Fruit fly (Drosophila melanogaster) whole organism, embryonic: ENCODE data around the gene CG31627.
A peak's percentile ranks its signal among the peaks of the same experiment; 100 is the strongest.

ENCODE experiments used
- Aef1 ChIP-seq: fragments of 200-800 bp; sonication (Bioruptor generic); IDR thresholded peaks from 3 replicates; pipeline ENCODE4 v1.3.6; 2022; ENCODE audit warnings: missing biosample characterization, missing genetic modification characterization
- Atf-2 ChIP-seq: fragments of 200-800 bp; sonication (Bioruptor generic); optimal IDR thresholded peaks from 2 replicates; lab custom pipeline; 2016; ENCODE audit warnings: missing biosample characterization, missing genetic modification characterization
- Bgb ChIP-seq: fragments of 200-800 bp; sonication (Bioruptor generic); IDR thresholded peaks from 2 replicates; pipeline ENCODE4 v1.3.6; 2022; ENCODE audit warnings: missing biosample characterization, missing genetic modification characterization; ENCODE audit not compliant: partially characterized antibody
- CG10267 ChIP-seq: fragments of 200-800 bp; sonication (Bioruptor generic); optimal IDR thresholded peaks from 2 replicates; lab custom pipeline; 2018; ENCODE audit warnings: missing biosample characterization, mild to moderate bottlenecking, missing genetic modification characterization, moderate library complexity
- CG10366 ChIP-seq: fragments of 200-800 bp; sonication (Bioruptor generic); IDR thresholded peaks from 2 replicates; pipeline ENCODE4 v1.3.6; 2022; ENCODE audit warnings: missing biosample characterization, missing genetic modification characterization
- CG13775 ChIP-seq: fragments of 200-800 bp; sonication (Bioruptor generic); optimal IDR thresholded peaks from 3 replicates; lab custom pipeline; 2017; ENCODE audit warnings: missing biosample characterization, mild to moderate bottlenecking, missing genetic modification characterization
- CG14667 ChIP-seq: fragments of 200-800 bp; sonication (Bioruptor generic); IDR thresholded peaks from 2 replicates; pipeline ENCODE4 v1.3.6; 2022; ENCODE audit warnings: missing biosample characterization, missing genetic modification characterization
- CG14710 ChIP-seq: fragments of 200-800 bp; sonication (Bioruptor generic); optimal IDR thresholded peaks from 3 replicates; lab custom pipeline; 2019; ENCODE audit warnings: missing biosample characterization, mild to moderate bottlenecking, missing genetic modification characterization, moderate library complexity
- CG15696 ChIP-seq: fragments of 200-800 bp; sonication (Bioruptor generic); optimal IDR thresholded peaks from 2 replicates; lab custom pipeline; 2019; ENCODE audit warnings: missing biosample characterization, mild to moderate bottlenecking, missing genetic modification characterization, moderate library complexity
- CG17186 ChIP-seq: fragments of 200-800 bp; sonication (Bioruptor generic); optimal IDR thresholded peaks from 3 replicates; lab custom pipeline; 2017; ENCODE audit warnings: missing biosample characterization, missing genetic modification reagents, missing genetic modification characterization
- CG1832 ChIP-seq: fragments of 200-800 bp; sonication (Bioruptor generic); optimal IDR thresholded peaks from 2 replicates; lab custom pipeline; 2017; ENCODE audit warnings: missing biosample characterization, mild to moderate bottlenecking, missing genetic modification characterization, inconsistent platforms
- CG2116 ChIP-seq: fragments of 200-800 bp; sonication (Bioruptor generic); optimal IDR thresholded peaks from 3 replicates; lab custom pipeline; 2018; ENCODE audit warnings: missing biosample characterization, mild to moderate bottlenecking, missing genetic modification characterization
- CG2120 ChIP-seq: fragments of 200-800 bp; sonication (Bioruptor generic); optimal IDR thresholded peaks from 3 replicates; lab custom pipeline; 2016; ENCODE audit warnings: missing biosample characterization, missing genetic modification characterization
- CG30431 ChIP-seq: fragments of 200-800 bp; sonication (Bioruptor generic); optimal IDR thresholded peaks from 2 replicates; lab custom pipeline; 2017; ENCODE audit warnings: missing biosample characterization, missing genetic modification characterization
- CG31224 ChIP-seq: fragments of 200-800 bp; sonication (Bioruptor generic); IDR thresholded peaks from 2 replicates; pipeline ENCODE4 v1.3.6; 2022; ENCODE audit warnings: missing biosample characterization, missing genetic modification characterization
- CG32772 ChIP-seq: fragments of 200-800 bp; sonication (Bioruptor generic); IDR thresholded peaks from 2 replicates; pipeline ENCODE4 v1.3.6; 2022; ENCODE audit warnings: missing biosample characterization, missing genetic modification characterization
- CG33557 ChIP-seq: fragments of 200-800 bp; sonication (Bioruptor generic); optimal IDR thresholded peaks from 2 replicates; lab custom pipeline; 2019; ENCODE audit warnings: missing biosample characterization, mild to moderate bottlenecking, missing genetic modification characterization, moderate library complexity
- CG6689 ChIP-seq: fragments of 200-800 bp; sonication (Bioruptor generic); IDR thresholded peaks from 2 replicates; pipeline ENCODE4 v1.3.6; 2022; ENCODE audit warnings: missing biosample characterization, missing genetic modification characterization
- CG7357 ChIP-seq: fragments of 200-800 bp; sonication (Bioruptor generic); IDR thresholded peaks from 3 replicates; pipeline ENCODE4 v1.3.6; 2022; ENCODE audit warnings: missing biosample characterization, missing genetic modification characterization
- CG7556 ChIP-seq: fragments of 200-800 bp; sonication (Bioruptor generic); optimal IDR thresholded peaks from 2 replicates; lab custom pipeline; 2017; ENCODE audit warnings: missing biosample characterization, mild to moderate bottlenecking, missing genetic modification characterization
- CG8089 ChIP-seq: fragments of 200-800 bp; sonication (Bioruptor generic); optimal IDR thresholded peaks from 3 replicates; lab custom pipeline; 2016; ENCODE audit warnings: missing biosample characterization, missing genetic modification characterization
- CG8281 ChIP-seq: fragments of 200-800 bp; sonication (Bioruptor generic); optimal IDR thresholded peaks from 2 replicates; lab custom pipeline; 2018; ENCODE audit warnings: missing biosample characterization, mild to moderate bottlenecking, missing genetic modification characterization, moderate library complexity
- CG8765 ChIP-seq: fragments of 200-800 bp; sonication (Bioruptor generic); IDR thresholded peaks from 2 replicates; pipeline ENCODE4 v1.3.6; 2022; ENCODE audit warnings: missing biosample characterization, missing genetic modification characterization
- CG9215 ChIP-seq: fragments of 200-800 bp; sonication (Bioruptor generic); IDR thresholded peaks from 2 replicates; pipeline ENCODE4 v1.3.6; 2022; ENCODE audit warnings: missing biosample characterization, missing genetic modification characterization
- CTCF ChIP-seq: fragments of 200-800 bp; sonication (Bioruptor generic); optimal IDR thresholded peaks from 2 replicates; lab custom pipeline; 2017; ENCODE audit warnings: missing biosample characterization, mild to moderate bottlenecking, missing genetic modification characterization, moderate library complexity
- Ets65A ChIP-seq: fragments of 200-800 bp; sonication (Bioruptor generic); peaks from one replicate; lab custom pipeline; 2016; ENCODE audit warnings: missing biosample characterization, missing genetic modification characterization
- Fer1 ChIP-seq: fragments of 200-800 bp; sonication (Bioruptor generic); optimal IDR thresholded peaks from 2 replicates; lab custom pipeline; 2017; ENCODE audit warnings: missing biosample characterization, mild to moderate bottlenecking, missing genetic modification characterization
- HLH4C ChIP-seq: fragments of 200-800 bp; sonication (Bioruptor generic); IDR thresholded peaks from 3 replicates; pipeline ENCODE4 v1.3.6; 2022; ENCODE audit warnings: missing biosample characterization, missing genetic modification characterization; ENCODE audit not compliant: partially characterized antibody
- Hr78 ChIP-seq, 2 experiments: fragments of 200-800 bp in 1 of 2; fragments of >200 bp in 1 of 2; sonication (Bioruptor generic) in 1 of 2; optimal IDR thresholded peaks; 2 replicates each; lab custom pipeline; 2017 to 2019; ENCODE audit warnings: missing biosample characterization in 2 of 2, missing genetic modification characterization in 2 of 2, mild to moderate bottlenecking in 1 of 2, moderate library complexity in 1 of 2
- Myb ChIP-seq: fragments of 200-800 bp; sonication (Bioruptor generic); optimal IDR thresholded peaks from 2 replicates; lab custom pipeline; 2016; ENCODE audit warnings: missing biosample characterization, missing genetic modification characterization
- NC2α ChIP-seq: fragments of 200-800 bp; sonication (Bioruptor generic); optimal IDR thresholded peaks from 2 replicates; lab custom pipeline; 2016; ENCODE audit warnings: missing biosample characterization, missing genetic modification characterization
- PHDP ChIP-seq: fragments of 200-800 bp; sonication (Bioruptor generic); optimal IDR thresholded peaks from 3 replicates; lab custom pipeline; 2018; ENCODE audit warnings: missing biosample characterization, mild to moderate bottlenecking, missing genetic modification characterization, moderate library complexity
- TFAM ChIP-seq: fragments of 200-800 bp; sonication (Bioruptor generic); optimal IDR thresholded peaks from 2 replicates; lab custom pipeline; 2017; ENCODE audit warnings: missing biosample characterization, missing genetic modification characterization, inconsistent platforms
- Taf1 ChIP-seq: fragments of 200-800 bp; sonication (Bioruptor generic); IDR thresholded peaks from 2 replicates; pipeline ENCODE4 v1.3.6; 2022; ENCODE audit warnings: missing biosample characterization, missing genetic modification characterization
- ab ChIP-seq: fragments of 200-800 bp; sonication (Bioruptor generic); optimal IDR thresholded peaks from 2 replicates; lab custom pipeline; 2016; ENCODE audit warnings: missing biosample characterization, missing genetic modification characterization
- az2 ChIP-seq: fragments of 200-800 bp; sonication (Bioruptor generic); optimal IDR thresholded peaks from 3 replicates; lab custom pipeline; 2016; ENCODE audit warnings: missing biosample characterization, missing genetic modification characterization
- caup ChIP-seq: fragments of 200-800 bp; sonication (Bioruptor generic); optimal IDR thresholded peaks from 3 replicates; lab custom pipeline; 2017; ENCODE audit warnings: missing biosample characterization, mild to moderate bottlenecking, missing genetic modification characterization, moderate library complexity; ENCODE audit not compliant: severe bottlenecking
- cg ChIP-seq: fragments of 200-800 bp; sonication (Bioruptor generic); optimal IDR thresholded peaks from 3 replicates; lab custom pipeline; 2019; ENCODE audit warnings: missing biosample characterization, mild to moderate bottlenecking, missing genetic modification characterization, moderate library complexity
- chif ChIP-seq, 2 experiments: fragments of 200-800 bp; sonication (Bioruptor generic); optimal IDR thresholded peaks; 3 replicates each; lab custom pipeline; 2016; ENCODE audit warnings: missing biosample characterization in 2 of 2, missing genetic modification characterization in 2 of 2
- crol ChIP-seq: fragments of 200-800 bp; sonication (Bioruptor generic); IDR thresholded peaks from 2 replicates; pipeline ENCODE4 v1.3.6; 2022; ENCODE audit warnings: missing biosample characterization, missing genetic modification characterization
- dan ChIP-seq: fragments of 200-800 bp; sonication (Bioruptor generic); IDR thresholded peaks from 2 replicates; pipeline ENCODE4 v1.3.6; 2022; ENCODE audit warnings: missing biosample characterization, missing genetic modification characterization
- knrl ChIP-seq: fragments of 200-800 bp; sonication (Bioruptor generic); IDR thresholded peaks from 3 replicates; pipeline ENCODE4 v1.3.6; 2022; ENCODE audit warnings: missing biosample characterization, missing genetic modification characterization; ENCODE audit not compliant: partially characterized antibody
- nmo ChIP-seq: fragments of 200-800 bp; sonication (Bioruptor generic); optimal IDR thresholded peaks from 2 replicates; lab custom pipeline; 2018; ENCODE audit warnings: missing biosample characterization, mild to moderate bottlenecking, missing genetic modification characterization, moderate library complexity
- pan ChIP-seq, 4 experiments: fragments of >200 bp in 3 of 4; fragments of 200-800 bp in 1 of 4; sonication (Bioruptor generic) in 1 of 4; optimal IDR thresholded peaks in 3 of 4; IDR thresholded peaks in 1 of 4; 2 replicates each; pipeline versions ENCODE4 v1.3.6 to Lab custom; 2017 to 2022; ENCODE audit warnings: missing biosample characterization in 2 of 4, missing genetic modification characterization in 2 of 4, mixed read lengths in 1 of 4
- ssp ChIP-seq: fragments of 200-800 bp; sonication (Bioruptor generic); IDR thresholded peaks from 2 replicates; pipeline ENCODE4 v1.3.6; 2022; ENCODE audit warnings: missing biosample characterization, missing genetic modification characterization
- sug ChIP-seq: fragments of 200-800 bp; optimal IDR thresholded peaks from 2 replicates; lab custom pipeline; 2019; ENCODE audit warnings: missing biosample characterization, mild to moderate bottlenecking, missing genetic modification characterization, moderate library complexity
- tio ChIP-seq: fragments of 200-800 bp; sonication (Bioruptor generic); optimal IDR thresholded peaks from 2 replicates; lab custom pipeline; 2017; ENCODE audit warnings: missing biosample characterization, missing genetic modification characterization, inconsistent platforms
- trh ChIP-seq: fragments of 200-800 bp; sonication (Bioruptor generic); optimal IDR thresholded peaks from 2 replicates; lab custom pipeline; 2016; ENCODE audit warnings: missing biosample characterization, missing genetic modification characterization
- wor ChIP-seq: fragments of 200-800 bp; sonication (Bioruptor generic); IDR thresholded peaks from 2 replicates; pipeline ENCODE4 v1.3.6; 2022; ENCODE audit warnings: missing biosample characterization, missing genetic modification characterization
- zen ChIP-seq: fragments of 200-800 bp; sonication (Bioruptor generic); optimal IDR thresholded peaks from 3 replicates; lab custom pipeline; 2018; ENCODE audit warnings: missing biosample characterization, mild to moderate bottlenecking, missing genetic modification characterization, moderate library complexity
- zfh1 ChIP-seq: fragments of 200-800 bp; sonication (Bioruptor generic); IDR thresholded peaks from 3 replicates; pipeline ENCODE4 v1.3.6; 2022; ENCODE audit warnings: missing biosample characterization, missing genetic modification characterization

The CG31627 gene

dm6 chr2L:21142972-21143385 is 30.0 kb upstream of the CG31627 start, which contains the start of gene pths:
Gene pths (plus strand): TSS chr2L:21143229.
- TF ChIP-seq CG8089 (GFP tag; lab: Kevin White, UChicago) = no peak
- no peak for TF ChIP-seq CG8765 (GFP tag; lab: Robert Waterston, UW)
- TF ChIP-seq Atf-2 = peak; percentile 30
- peak; percentile 23; the same call in 1 of the 3 replicates for TF ChIP-seq Aef1 (GFP tag; lab: Robert Waterston, UW)
- peak; percentile 50 for TF ChIP-seq sug
- TF ChIP-seq az2 (GFP tag; lab: Kevin White, UChicago) = peak; percentile 2
- peak; percentile 66 for TF ChIP-seq Myb (GFP tag; lab: Kevin White, UChicago)
- TF ChIP-seq CG10267 (tag; lab: Kevin White, UChicago) = peak; percentile 48
- TF ChIP-seq pan (optimal IDR thresholded peaks at IDR 0.05; lab: Kevin White, UChicago) = no peak
- TF ChIP-seq pan (GFP tag; optimal IDR thresholded peaks at IDR 0.05 in 1 of 2, IDR thresholded peaks at IDR 0.05 in 1 of 2) = peak in 1 of 2 experiments; percentile 51
- TF ChIP-seq Hr78 (GFP tag; optimal IDR thresholded peaks at IDR 0.05; lab: Kevin White, UChicago) = peak in 1 of 2 experiments; percentile 16
- TF ChIP-seq PHDP (tag; lab: Kevin White, UChicago) = peak; percentile 4
- TF ChIP-seq wor = no peak
- TF ChIP-seq CG7556 (GFP tag; lab: Kevin White, UChicago) = no peak
- TF ChIP-seq cg (GFP tag; lab: Kevin White, UChicago) = no peak
- TF ChIP-seq Bgb (GFP tag; lab: Robert Waterston, UW) = peak; percentile 89
- peak; percentile 99 for TF ChIP-seq ssp
- TF ChIP-seq Taf1 = no peak
- TF ChIP-seq CG9215 (GFP tag; lab: Robert Waterston, UW) = no peak
- no peak for TF ChIP-seq tio
- TF ChIP-seq CG8281 = no peak
- TF ChIP-seq CG15696 = peak; percentile 42
- peak; percentile 45 for TF ChIP-seq Ets65A (GFP tag; lab: Kevin White, UChicago)
- no peak for TF ChIP-seq CG30431 (GFP tag; lab: Kevin White, UChicago)
- no peak for TF ChIP-seq caup (GFP tag; lab: Kevin White, UChicago)
- TF ChIP-seq chif (GFP tag; optimal IDR thresholded peaks at IDR 0.05; lab: Kevin White, UChicago) = peak in 1 of 2 experiments; percentile 38
- peak; percentile 58; the same call in 1 of the 3 replicates for TF ChIP-seq zfh1 (GFP tag; lab: Robert Waterston, UW)
- no peak for TF ChIP-seq Fer1 (GFP tag; lab: Kevin White, UChicago)
- TF ChIP-seq zen (tag; lab: Kevin White, UChicago) = peak; percentile 72
- TF ChIP-seq CG13775 = peak; percentile 8
- no peak for TF ChIP-seq CG32772 (GFP tag; lab: Robert Waterston, UW)
- no peak for TF ChIP-seq TFAM
- peak; percentile 65 for TF ChIP-seq CG17186 (GFP tag; lab: Kevin White, UChicago)
- TF ChIP-seq ab (GFP tag; lab: Kevin White, UChicago) = no peak
- TF ChIP-seq CG7357 (GFP tag; lab: Robert Waterston, UW) = peak; percentile 100
- no peak for TF ChIP-seq CG31224
- no peak for TF ChIP-seq CTCF (GFP tag; lab: Kevin White, UChicago)
- TF ChIP-seq CG33557 (GFP tag; lab: Kevin White, UChicago) = no peak
- TF ChIP-seq CG14710 (tag; lab: Kevin White, UChicago) = peak; percentile 67
- peak; percentile 4 for TF ChIP-seq NC2α (GFP tag; lab: Kevin White, UChicago)
- TF ChIP-seq CG2120 (GFP tag; lab: Kevin White, UChicago) = peak; percentile 72
- TF ChIP-seq CG6689 = peak; percentile 50; the same call in 1 of the 2 replicates
- no peak for TF ChIP-seq CG1832
- no peak for TF ChIP-seq dan (GFP tag; lab: Robert Waterston, UW)
- TF ChIP-seq HLH4C (GFP tag; lab: Robert Waterston, UW) = peak; percentile 77
- peak; percentile 76 for TF ChIP-seq nmo (GFP tag; lab: Kevin White, UChicago)
- no peak for TF ChIP-seq trh
- peak; percentile 96 for TF ChIP-seq CG2116 (GFP tag; lab: Kevin White, UChicago)
- TF ChIP-seq knrl = peak; percentile 88
- no peak for TF ChIP-seq CG14667 (GFP tag; lab: Robert Waterston, UW)
- no peak for TF ChIP-seq crol (GFP tag; lab: Robert Waterston, UW)
- 0 out of 2 replicates have a peak, but pooled peaks have one; percentile 33 for TF ChIP-seq CG10366
